Worm (Caenorhabditis elegans): ENCODE results near the gene F58G11.4.

ce11 chrV:13636411-13636810 lies 36.0 kb upstream of the F58G11.4 start:
- TF ChIP-seq lin-13 (GFP tag; optimal IDR thresholded peaks at IDR 0.05) (no peak), hpl-2 (GFP tag; optimal IDR thresholded peaks at IDR 0.05) (no peak), unc-98 (GFP tag; IDR thresholded peaks at IDR 0.05) (no peak), C16A3.4 (tag; optimal IDR thresholded peaks at IDR 0.05) (no peak), elt-3 (tag; optimal IDR thresholded peaks at IDR 0.05) (no peak), nhr-85 (tag) (peak; percentile 57), ztf-4 (tag; optimal IDR thresholded peaks at IDR 0.05) (no peak), alr-1 (tag; optimal IDR thresholded peaks at IDR 0.05; ENCODE audit: borderline replicate concordance) (no peak)
